Worm (Caenorhabditis elegans): ENCODE results near the gene ger-1.

DNA sequence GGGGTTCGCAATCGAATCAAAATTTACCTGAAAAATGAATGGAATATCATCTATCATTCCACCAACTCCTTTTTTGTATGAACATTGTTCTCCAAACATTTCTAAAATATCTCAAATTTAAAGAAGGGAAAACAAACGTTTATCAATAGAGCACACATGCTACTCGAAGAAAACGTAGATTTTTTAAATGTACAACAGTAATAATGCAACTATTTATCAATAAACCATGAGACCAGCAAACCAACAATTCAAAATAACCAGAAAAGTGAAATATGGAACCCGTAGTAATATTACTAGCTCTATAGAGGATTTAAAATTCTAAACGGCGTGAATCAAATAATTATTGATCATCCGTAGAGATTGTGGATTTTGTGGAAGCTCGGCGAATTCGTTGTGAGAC, 11.5 kb upstream of the ger-1 start, which contains the start of gene ZK418.6:
- no peak for TF ChIP-seq unc-62 (GFP tag; optimal IDR thresholded peaks at IDR 0.05)
- no peak for TF ChIP-seq ama-1 (optimal IDR thresholded peaks at IDR 0.05)
- TF ChIP-seq ama-1 (GFP tag; optimal IDR thresholded peaks at IDR 0.05): no peak
- TF ChIP-seq xnd-1 (tag; optimal IDR thresholded peaks at IDR 0.05): no peak
- no peak for TF ChIP-seq ztf-25 (GFP tag; IDR thresholded peaks at IDR 0.05)
- no peak for TF ChIP-seq chd-7 (tag; optimal IDR thresholded peaks at IDR 0.05)
- TF ChIP-seq D2030.7 (GFP tag; IDR thresholded peaks at IDR 0.05): no peak
- no peak for TF ChIP-seq pbrm-1 (GFP tag; IDR thresholded peaks at IDR 0.05)
- TF ChIP-seq sea-2 (GFP tag; IDR thresholded peaks at IDR 0.05): no peak
- TF ChIP-seq sdz-38 (tag; optimal IDR thresholded peaks at IDR 0.05): no peak

Data from whole organism, young adult.